Fruit fly (Drosophila melanogaster): ENCODE measurements around the gene Obp99d.

- TF ChIP-seq psq (optimal IDR thresholded peaks at IDR 0.05): no peak
- no peak for TF ChIP-seq h (optimal IDR thresholded peaks at IDR 0.05)
- TF ChIP-seq Sin3A (optimal IDR thresholded peaks at IDR 0.05): no peak
- no peak for TF ChIP-seq ttk (optimal IDR thresholded peaks at IDR 0.05)
- TF ChIP-seq insv (optimal IDR thresholded peaks at IDR 0.05): no peak
Measured at dm6 chr3R:29697841-29698240, 16.5 kb upstream of the Obp99d start.
